Fruit fly (Drosophila melanogaster) whole organism, prepupa: ENCODE measurements around the gene CG31460.
A peak's percentile ranks its signal among the peaks of the same experiment; 100 is the strongest.

Source experiments
- Blimp-1 ChIP-seq: fragments of 200-800 bp; sonication (Bioruptor generic); optimal IDR thresholded peaks from 3 replicates; lab custom pipeline; 2017; ENCODE audit warnings: missing biosample characterization, missing genetic modification characterization, mild to moderate bottlenecking, moderate library complexity, missing genetic modification reagents
- CG10631 ChIP-seq: fragments of 200-800 bp; sonication (Bioruptor generic); optimal IDR thresholded peaks from 2 replicates; lab custom pipeline; 2016; ENCODE audit warnings: missing biosample characterization, missing genetic modification characterization
- CG10669 ChIP-seq: fragments of 200-800 bp; sonication (Bioruptor generic); optimal IDR thresholded peaks from 3 replicates; lab custom pipeline; 2018; ENCODE audit warnings: missing biosample characterization, mild to moderate bottlenecking, missing genetic modification characterization, moderate library complexity
- CG11294 ChIP-seq: fragments of 200-800 bp; sonication (Bioruptor generic); IDR thresholded peaks from 2 replicates; pipeline ENCODE4 v1.3.6; 2022; ENCODE audit warnings: missing biosample characterization, missing genetic modification characterization
- CG11762 ChIP-seq: fragments of 200-800 bp; sonication (Bioruptor generic); optimal IDR thresholded peaks from 3 replicates; lab custom pipeline; 2016; ENCODE audit warnings: missing biosample characterization, missing genetic modification characterization; ENCODE audit not compliant: insufficient read depth
- CG11902 ChIP-seq: fragments of 200-800 bp; sonication (Bioruptor generic); optimal IDR thresholded peaks from 3 replicates; lab custom pipeline; 2016; ENCODE audit warnings: missing biosample characterization, missing genetic modification characterization
- CG15336 ChIP-seq: fragments of 200-800 bp; sonication (Bioruptor generic); IDR thresholded peaks from 2 replicates; pipeline ENCODE4 v1.3.6; 2022; ENCODE audit warnings: missing biosample characterization, missing genetic modification characterization
- CG16779 ChIP-seq: fragments of 200-800 bp; sonication (Bioruptor generic); optimal IDR thresholded peaks from 3 replicates; lab custom pipeline; 2017; ENCODE audit warnings: missing biosample characterization, mild to moderate bottlenecking, missing genetic modification characterization
- CG31627 ChIP-seq: fragments of 200-800 bp; sonication (Bioruptor generic); optimal IDR thresholded peaks from 3 replicates; lab custom pipeline; 2016; ENCODE audit warnings: missing biosample characterization, missing genetic modification characterization
- CG32006 ChIP-seq: fragments of 200-800 bp; sonication (Bioruptor generic); optimal IDR thresholded peaks from 3 replicates; lab custom pipeline; 2017; ENCODE audit warnings: missing biosample characterization, mild to moderate bottlenecking, missing genetic modification characterization
- CG3919 ChIP-seq: fragments of 200-800 bp; sonication (Bioruptor generic); optimal IDR thresholded peaks from 3 replicates; lab custom pipeline; 2016; ENCODE audit warnings: missing biosample characterization, missing genetic modification characterization
- CG4318 ChIP-seq: fragments of 200-800 bp; sonication (Bioruptor generic); optimal IDR thresholded peaks from 3 replicates; lab custom pipeline; 2017; ENCODE audit warnings: missing biosample characterization, mild to moderate bottlenecking, missing genetic modification characterization
- CG6163 ChIP-seq: fragments of 200-800 bp; sonication (Bioruptor generic); IDR thresholded peaks from 3 replicates; pipeline ENCODE4 v1.3.6; 2022; ENCODE audit warnings: missing biosample characterization, missing genetic modification characterization
- CG6276 ChIP-seq: fragments of 200-800 bp; sonication (Bioruptor generic); optimal IDR thresholded peaks from 2 replicates; lab custom pipeline; 2017; ENCODE audit warnings: missing biosample characterization, mild to moderate bottlenecking, missing genetic modification characterization
- CG6792 ChIP-seq: fragments of 200-800 bp; sonication (Bioruptor generic); optimal IDR thresholded peaks from 3 replicates; lab custom pipeline; 2016; ENCODE audit warnings: missing biosample characterization, missing genetic modification characterization
- CG8119 ChIP-seq: fragments of 200-800 bp; sonication (Bioruptor generic); IDR thresholded peaks from 3 replicates; pipeline ENCODE4 v1.3.6; 2022; ENCODE audit warnings: missing biosample characterization, missing genetic modification characterization
- CG8632 ChIP-seq: fragments of 200-800 bp; sonication (Bioruptor generic); optimal IDR thresholded peaks from 3 replicates; lab custom pipeline; 2016; ENCODE audit warnings: missing biosample characterization, missing genetic modification characterization
- Eip78C ChIP-seq: fragments of 200-800 bp; sonication (Bioruptor generic); peaks from one replicate; lab custom pipeline; 2016; ENCODE audit warnings: missing biosample characterization, missing genetic modification characterization
- Ets21C ChIP-seq: fragments of 200-800 bp; sonication (Bioruptor generic); optimal IDR thresholded peaks from 3 replicates; lab custom pipeline; 2016; ENCODE audit warnings: missing biosample characterization, missing genetic modification characterization
- Ets96B ChIP-seq: fragments of 200-800 bp; optimal IDR thresholded peaks from 2 replicates; lab custom pipeline; 2019; ENCODE audit warnings: missing biosample characterization, mild to moderate bottlenecking, missing genetic modification characterization, moderate library complexity
- Hr39 ChIP-seq: fragments of 200-800 bp; sonication (Bioruptor generic); optimal IDR thresholded peaks from 2 replicates; lab custom pipeline; 2016; ENCODE audit warnings: missing biosample characterization, missing genetic modification characterization
- Hr4 ChIP-seq: fragments of 200-800 bp; sonication (Bioruptor generic); optimal IDR thresholded peaks from 3 replicates; lab custom pipeline; 2016; ENCODE audit warnings: missing biosample characterization, missing genetic modification characterization
- OdsH ChIP-seq: fragments of 200-800 bp; sonication (Bioruptor generic); optimal IDR thresholded peaks from 3 replicates; lab custom pipeline; 2016; ENCODE audit warnings: missing biosample characterization, missing genetic modification characterization
- Smox ChIP-seq: fragments of 200-800 bp; sonication (Bioruptor generic); optimal IDR thresholded peaks from 3 replicates; lab custom pipeline; 2016; ENCODE audit warnings: missing biosample characterization, missing genetic modification characterization
- Sox14 ChIP-seq: fragments of 200-800 bp; sonication (Bioruptor generic); optimal IDR thresholded peaks from 3 replicates; lab custom pipeline; 2016; ENCODE audit warnings: missing biosample characterization, missing genetic modification characterization
- Sox15 ChIP-seq: fragments of 200-800 bp; sonication (Bioruptor generic); optimal IDR thresholded peaks from 3 replicates; lab custom pipeline; 2016; ENCODE audit warnings: missing biosample characterization, missing genetic modification characterization
- achi ChIP-seq: fragments of 200-800 bp; sonication (Bioruptor generic); optimal IDR thresholded peaks from 3 replicates; lab custom pipeline; 2016; ENCODE audit warnings: missing biosample characterization, missing genetic modification characterization
- acj6 ChIP-seq: fragments of 200-800 bp; sonication (Bioruptor generic); optimal IDR thresholded peaks from 3 replicates; lab custom pipeline; 2016; ENCODE audit warnings: missing biosample characterization, missing genetic modification characterization
- cyc ChIP-seq: fragments of 200-800 bp; sonication (Bioruptor generic); optimal IDR thresholded peaks from 3 replicates; lab custom pipeline; 2016; ENCODE audit warnings: missing biosample characterization, missing genetic modification characterization
- eg ChIP-seq: fragments of 200-800 bp; sonication (Bioruptor generic); IDR thresholded peaks from 3 replicates; pipeline ENCODE4 v1.3.6; 2022; ENCODE audit warnings: missing biosample characterization, missing genetic modification characterization
- esn ChIP-seq: fragments of 200-800 bp; sonication (Bioruptor generic); optimal IDR thresholded peaks from 2 replicates; lab custom pipeline; 2016; ENCODE audit warnings: missing biosample characterization, mild to moderate bottlenecking, missing genetic modification characterization, moderate library complexity
- fkh ChIP-seq: fragments of 200-800 bp; sonication (Bioruptor generic); optimal IDR thresholded peaks from 3 replicates; lab custom pipeline; 2017; ENCODE audit warnings: missing biosample characterization, mild to moderate bottlenecking, missing genetic modification characterization, moderate library complexity
- lz ChIP-seq: fragments of 200-800 bp; sonication (Bioruptor generic); optimal IDR thresholded peaks from 3 replicates; lab custom pipeline; 2016; ENCODE audit warnings: missing biosample characterization, missing genetic modification characterization
- net ChIP-seq: fragments of 200-800 bp; sonication (Bioruptor generic); optimal IDR thresholded peaks from 3 replicates; lab custom pipeline; 2016; ENCODE audit warnings: missing biosample characterization, missing genetic modification characterization
- pdm3 ChIP-seq: fragments of 200-800 bp; sonication (Bioruptor generic); optimal IDR thresholded peaks from 3 replicates; lab custom pipeline; 2016; ENCODE audit warnings: missing biosample characterization, missing genetic modification characterization
- salr ChIP-seq, 2 experiments: fragments of 200-800 bp; sonication (Bioruptor generic); optimal IDR thresholded peaks; 3 replicates each; lab custom pipeline; 2016 to 2018; ENCODE audit warnings: missing biosample characterization in 2 of 2, missing genetic modification characterization in 2 of 2, mild to moderate bottlenecking in 1 of 2
- ss ChIP-seq, 2 experiments: fragments of 200-800 bp; sonication (Bioruptor generic); optimal IDR thresholded peaks; 2 replicates in 1 of 2; 3 replicates in 1 of 2; lab custom pipeline; 2017 to 2018; ENCODE audit warnings: mild to moderate bottlenecking in 2 of 2, missing biosample characterization in 2 of 2, missing genetic modification characterization in 2 of 2, moderate library complexity in 1 of 2
- svp ChIP-seq: fragments of 200-800 bp; sonication (Bioruptor generic); peaks from one replicate; lab custom pipeline; 2016; ENCODE audit warnings: missing biosample characterization, missing genetic modification characterization

The CG31460 gene

dm6 chr3R:8563774-8564173 lies 1.3 kb downstream of the CG31460 start, which contains the start of gene Cenp-C:
TSS of gene Cenp-C (plus strand) at chr3R:8564105.
- TF ChIP-seq Smox (GFP tag; lab: Kevin White, UChicago), result peak; percentile 1
- 0 out of 3 replicates have a peak, but pooled peaks have one; percentile 14 for TF ChIP-seq eg (GFP tag; lab: Robert Waterston, UW)
- TF ChIP-seq cyc (GFP tag; lab: Kevin White, UChicago), result peak; percentile 35
- peak; percentile 51 for TF ChIP-seq Sox14 (GFP tag; lab: Kevin White, UChicago)
- peak; percentile 73 for TF ChIP-seq fkh (GFP tag; lab: Kevin White, UChicago)
- peak; percentile 48 for TF ChIP-seq Hr39
- TF ChIP-seq Ets96B, result peak; percentile 2
- no peak for TF ChIP-seq net (GFP tag; lab: Kevin White, UChicago)
- TF ChIP-seq CG31627 (GFP tag; lab: Kevin White, UChicago), result peak; percentile 44
- peak; percentile 47 for TF ChIP-seq lz (GFP tag; lab: Kevin White, UChicago)
- TF ChIP-seq salr (GFP tag; optimal IDR thresholded peaks at IDR 0.05; lab: Kevin White, UChicago), result no peak
- peak; percentile 4 for TF ChIP-seq acj6 (GFP tag; lab: Kevin White, UChicago)
- peak; percentile 15 for TF ChIP-seq Sox15 (GFP tag; lab: Kevin White, UChicago)
- peak; percentile 44 for TF ChIP-seq esn (GFP tag; lab: Kevin White, UChicago)
- TF ChIP-seq CG6276 (GFP tag; lab: Kevin White, UChicago), result no peak
- no peak for TF ChIP-seq CG11902 (GFP tag; lab: Kevin White, UChicago)
- no peak for TF ChIP-seq CG16779
- peak; percentile 25 for TF ChIP-seq Hr4 (GFP tag; lab: Kevin White, UChicago)
- peak; percentile 17 for TF ChIP-seq CG10631 (GFP tag; lab: Kevin White, UChicago)
- TF ChIP-seq pdm3 (GFP tag; lab: Kevin White, UChicago), result no peak

- TF ChIP-seq acj6 (GFP tag; lab: Kevin White, UChicago), result peak; percentile 29
- TF ChIP-seq CG8632 (GFP tag; lab: Kevin White, UChicago), result peak; percentile 6
- TF ChIP-seq ss (GFP tag; optimal IDR thresholded peaks at IDR 0.05; lab: Kevin White, UChicago), result no peak
- no peak for TF ChIP-seq CG11762 (GFP tag; lab: Kevin White, UChicago)
- TF ChIP-seq Ets96B, result peak; percentile 18
- TF ChIP-seq salr (GFP tag; optimal IDR thresholded peaks at IDR 0.05; lab: Kevin White, UChicago), result peak in 1 of 2 experiments; percentile 6
- no peak for TF ChIP-seq Sox14 (GFP tag; lab: Kevin White, UChicago)
- TF ChIP-seq CG4318, result peak; percentile 51
- peak; percentile 47 for TF ChIP-seq svp (GFP tag; lab: Kevin White, UChicago)
- peak; percentile 10 for TF ChIP-seq net (GFP tag; lab: Kevin White, UChicago)
- TF ChIP-seq CG16779, result peak; percentile 7
- TF ChIP-seq eg (GFP tag; lab: Robert Waterston, UW), result peak; percentile 27; the same call in 1 of the 3 replicates
- TF ChIP-seq esn (GFP tag; lab: Kevin White, UChicago), result no peak
- peak; percentile 51; the same call in 2 of the 3 replicates for TF ChIP-seq CG8119 (GFP tag; lab: Robert Waterston, UW)
- peak; percentile 30 for TF ChIP-seq CG6276 (GFP tag; lab: Kevin White, UChicago)
- TF ChIP-seq CG6163, result no peak
- peak; percentile 64 for TF ChIP-seq CG32006 (GFP tag; lab: Kevin White, UChicago)
- no peak for TF ChIP-seq CG10669 (GFP tag; lab: Kevin White, UChicago)
- TF ChIP-seq Hr4 (GFP tag; lab: Kevin White, UChicago), result peak; percentile 28
- TF ChIP-seq OdsH (GFP tag; lab: Kevin White, UChicago), result peak; percentile 35
- peak; percentile 40 for TF ChIP-seq achi (GFP tag; lab: Kevin White, UChicago)
- no peak for TF ChIP-seq cyc (GFP tag; lab: Kevin White, UChicago)
- peak; percentile 40 for TF ChIP-seq CG10631 (GFP tag; lab: Kevin White, UChicago)
- TF ChIP-seq CG15336, result no peak; the same call in 1 of the 2 replicates
- no peak for TF ChIP-seq CG11902 (GFP tag; lab: Kevin White, UChicago)
- peak; percentile 74 for TF ChIP-seq Eip78C
- peak; percentile 30; the same call in 1 of the 2 replicates for TF ChIP-seq CG11294 (GFP tag; lab: Robert Waterston, UW)
- TF ChIP-seq CG3919 (GFP tag; lab: Kevin White, UChicago), result peak; percentile 22
- no peak for TF ChIP-seq CG6792
- no peak for TF ChIP-seq Blimp-1
- TF ChIP-seq Ets21C (GFP tag; lab: Kevin White, UChicago), result no peak
Observed at dm6 chr3R:8577409-8578255, 15.2 kb downstream of the CG31460 start, which contains the start of gene 5-HT2B. TSS of gene 5-HT2B (plus strand) at chr3R:8578205.
